Worm (Caenorhabditis elegans) whole organism, L4 larva: ENCODE measurements around the gene F59B10.2.

Source experiments
- D1046.2 ChIP-seq: fragments of 200-800 bp; sonication (Bioruptor generic); IDR thresholded peaks from 2 replicates; pipeline ENCODE4 v1.3.6; 2022; ENCODE audit warnings: missing genetic modification characterization, missing compliant biosample characterization
- F10B5.3 ChIP-seq: sonication (generic microtip); optimal IDR thresholded peaks from 2 replicates; lab custom pipeline; 2016; ENCODE audit warnings: mild to moderate bottlenecking, missing genetic modification characterization, missing compliant biosample characterization
- F49E8.2 ChIP-seq: sonication (generic microtip); optimal IDR thresholded peaks from 2 replicates; lab custom pipeline; 2016; ENCODE audit warnings: missing compliant biosample characterization, mild to moderate bottlenecking, missing genetic modification characterization, borderline replicate concordance
- T26A8.4 ChIP-seq: fragments of 200-800 bp; sonication (Bioruptor generic); IDR thresholded peaks from 2 replicates; pipeline ENCODE4 v1.3.6; 2022; ENCODE audit warnings: missing genetic modification characterization, missing compliant biosample characterization
- Y105C5A.15 ChIP-seq: fragments of 200-800 bp; sonication (Bioruptor generic); IDR thresholded peaks from 2 replicates; pipeline ENCODE4 v1.3.6; 2022; ENCODE audit warnings: missing genetic modification characterization, missing compliant biosample characterization
- Y5F2A.4 ChIP-seq: fragments of 200-800 bp; sonication (Bioruptor generic); optimal IDR thresholded peaks from 2 replicates; lab custom pipeline; 2018; ENCODE audit warnings: mild to moderate bottlenecking, missing genetic modification characterization, missing compliant biosample characterization
- ZK337.2 ChIP-seq: fragments of 200-800 bp; sonication (Bioruptor generic); IDR thresholded peaks from 2 replicates; pipeline ENCODE4 v1.3.6; 2022; ENCODE audit warnings: missing genetic modification reagents, missing genetic modification characterization, missing compliant biosample characterization
- aly-2 ChIP-seq: sonication (generic microtip); optimal IDR thresholded peaks from 2 replicates; lab custom pipeline; 2018; ENCODE audit warnings: missing biosample characterization, missing genetic modification characterization
- ama-1 ChIP-seq: fragments of 150-350 bp; optimal IDR thresholded peaks from 2 replicates; lab custom pipeline; 2014; ENCODE audit warnings: inconsistent platforms, mixed read lengths
- attf-4 ChIP-seq: sonication (generic microtip); optimal IDR thresholded peaks from 3 replicates; lab custom pipeline; 2017; ENCODE audit warnings: missing biosample characterization, missing genetic modification characterization
- ceh-28 ChIP-seq: fragments of 150-350 bp; optimal IDR thresholded peaks from 2 replicates; lab custom pipeline; 2014; ENCODE audit warnings: missing biosample characterization, missing genetic modification reagents, missing genetic modification characterization
- ceh-44 ChIP-seq: fragments of 200-800 bp; sonication (Bioruptor generic); IDR thresholded peaks from 2 replicates; pipeline ENCODE4 v1.3.6; 2022; ENCODE audit warnings: missing genetic modification reagents, missing genetic modification characterization, missing compliant biosample characterization
- ceh-62 ChIP-seq: sonication (generic microtip); optimal IDR thresholded peaks from 2 replicates; lab custom pipeline; 2017; ENCODE audit warnings: missing biosample characterization, missing genetic modification characterization
- ces-1 ChIP-seq: fragments of 150-350 bp; sonication (generic microtip); optimal IDR thresholded peaks from 4 replicates; lab custom pipeline; 2014; ENCODE audit warnings: missing biosample characterization, missing genetic modification reagents, missing genetic modification characterization
- ctbp-1 ChIP-seq: fragments of 200-800 bp; sonication (Bioruptor generic); IDR thresholded peaks from 2 replicates; pipeline ENCODE4 v1.3.6; 2022; ENCODE audit warnings: missing genetic modification reagents, missing genetic modification characterization, missing compliant biosample characterization
- daf-8 ChIP-seq: fragments of 200-800 bp; sonication (Bioruptor generic); IDR thresholded peaks from 2 replicates; pipeline ENCODE4 v1.3.6; 2022; ENCODE audit warnings: missing genetic modification characterization, missing compliant biosample characterization
- dmd-9 ChIP-seq: fragments of 200-800 bp; sonication (Bioruptor generic); IDR thresholded peaks from 2 replicates; pipeline ENCODE4 v1.3.6; 2022; ENCODE audit warnings: missing genetic modification reagents, missing genetic modification characterization, missing compliant biosample characterization
- dpl-1 ChIP-seq: fragments of 150-350 bp; optimal IDR thresholded peaks from 2 replicates; lab custom pipeline; 2014; ENCODE audit warnings: missing biosample characterization, missing genetic modification reagents, missing genetic modification characterization
- duxl-1 ChIP-seq: sonication (generic microtip); optimal IDR thresholded peaks from 2 replicates; lab custom pipeline; 2016; ENCODE audit warnings: mild to moderate bottlenecking, missing genetic modification characterization, moderate library complexity, missing compliant biosample characterization; ENCODE audit not compliant: poor library complexity
- egl-43 ChIP-seq: fragments of 200-800 bp; sonication (Bioruptor generic); IDR thresholded peaks from 2 replicates; pipeline ENCODE4 v1.3.6; 2022; ENCODE audit warnings: missing genetic modification reagents, missing genetic modification characterization, missing compliant biosample characterization
- fkh-10 ChIP-seq: fragments of 150-350 bp; optimal IDR thresholded peaks from 2 replicates; lab custom pipeline; 2014; ENCODE audit warnings: missing biosample characterization, missing genetic modification reagents, missing genetic modification characterization
- hmg-1.1 ChIP-seq: fragments of 200-800 bp; sonication (Bioruptor generic); IDR thresholded peaks from 2 replicates; pipeline ENCODE4 v1.3.6; 2022; ENCODE audit warnings: missing genetic modification reagents, missing genetic modification characterization, missing compliant biosample characterization
- jun-1 ChIP-seq: fragments of 150-350 bp; optimal IDR thresholded peaks from 2 replicates; lab custom pipeline; 2014; ENCODE audit warnings: missing biosample characterization, missing genetic modification reagents, missing genetic modification characterization
- lim-7 ChIP-seq: fragments of 200-800 bp; sonication (Bioruptor generic); IDR thresholded peaks from 2 replicates; pipeline ENCODE4 v1.3.6; 2022; ENCODE audit warnings: missing genetic modification characterization, missing compliant biosample characterization
- lin-15B ChIP-seq: fragments of 150-350 bp; sonication (generic microtip); optimal IDR thresholded peaks from 3 replicates; lab custom pipeline; 2014; ENCODE audit warnings: missing biosample characterization, missing genetic modification characterization
- lin-38 ChIP-seq: fragments of 200-800 bp; sonication (Bioruptor generic); IDR thresholded peaks from 2 replicates; pipeline ENCODE4 v1.3.6; 2022; ENCODE audit warnings: missing genetic modification reagents, missing genetic modification characterization, missing compliant biosample characterization
- madf-5 ChIP-seq, 2 experiments: fragments of 200-800 bp; sonication (Bioruptor generic); IDR thresholded peaks; 2 replicates each; pipeline ENCODE4 v1.3.6; 2022; ENCODE audit warnings: missing compliant biosample characterization in 2 of 2, missing genetic modification characterization in 2 of 2
- madf-9 ChIP-seq: fragments of 200-800 bp; sonication (Bioruptor generic); conservative IDR thresholded peaks from 2 replicates; pipeline ENCODE4 v1.3.6; 2022; ENCODE audit warnings: missing genetic modification reagents, missing genetic modification characterization, missing compliant biosample characterization
- mdl-1 ChIP-seq, 2 experiments: fragments of 150-350 bp in 1 of 2; sonication (generic microtip) in 1 of 2; optimal IDR thresholded peaks; 2 replicates each; lab custom pipeline; 2014 to 2017; ENCODE audit warnings: missing biosample characterization in 2 of 2, missing genetic modification characterization in 2 of 2
- mep-1 ChIP-seq: fragments of 150-350 bp; sonication (generic microtip); optimal IDR thresholded peaks from 3 replicates; lab custom pipeline; 2014; ENCODE audit warnings: missing biosample characterization, missing genetic modification characterization
- mes-2 ChIP-seq: sonication (generic microtip); optimal IDR thresholded peaks from 2 replicates; lab custom pipeline; 2016; ENCODE audit warnings: missing genotype, mild to moderate bottlenecking, missing genetic modification characterization, missing compliant biosample characterization; ENCODE audit not compliant: poor library complexity, severe bottlenecking
- nhr-10 ChIP-seq: fragments of 150-350 bp; optimal IDR thresholded peaks from 2 replicates; lab custom pipeline; 2014; ENCODE audit warnings: missing biosample characterization, missing genetic modification characterization
- nhr-11 ChIP-seq: fragments of 150-350 bp; optimal IDR thresholded peaks from 2 replicates; lab custom pipeline; 2014; ENCODE audit warnings: missing biosample characterization, missing genetic modification characterization
- nhr-237 ChIP-seq: sonication (generic microtip); optimal IDR thresholded peaks from 2 replicates; lab custom pipeline; 2017; ENCODE audit warnings: missing biosample characterization, missing genetic modification characterization
- nhr-41 ChIP-seq: fragments of 200-800 bp; sonication (Bioruptor generic); IDR thresholded peaks from 2 replicates; pipeline ENCODE4 v1.3.6; 2022; ENCODE audit warnings: missing genetic modification reagents, missing genetic modification characterization, missing compliant biosample characterization
- nhr-48 ChIP-seq: sonication (generic microtip); optimal IDR thresholded peaks from 2 replicates; lab custom pipeline; 2016; ENCODE audit warnings: mild to moderate bottlenecking, missing genetic modification characterization, missing compliant biosample characterization
- nhr-76 ChIP-seq: fragments of 150-350 bp; optimal IDR thresholded peaks from 2 replicates; lab custom pipeline; 2014; ENCODE audit warnings: missing biosample characterization, missing genetic modification characterization
- pha-4 ChIP-seq, 2 experiments: fragments of 150-350 bp in 1 of 2; fragments of 200-800 bp in 1 of 2; sonication (Bioruptor generic) in 1 of 2; IDR thresholded peaks in 1 of 2; optimal IDR thresholded peaks in 1 of 2; 2 replicates each; pipeline versions ENCODE4 v1.3.6 to Lab custom; 2014 to 2022; ENCODE audit warnings: missing genetic modification characterization in 2 of 2, missing genetic modification reagents in 2 of 2, missing biosample characterization in 1 of 2, missing compliant biosample characterization in 1 of 2
- pqm-1 ChIP-seq: sonication (generic microtip); optimal IDR thresholded peaks from 2 replicates; lab custom pipeline; 2017; ENCODE audit warnings: missing biosample characterization, missing genetic modification characterization
- rbr-2 ChIP-seq: sonication (generic microtip); optimal IDR thresholded peaks from 2 replicates; lab custom pipeline; 2016; ENCODE audit warnings: missing genotype, missing genetic modification characterization, missing compliant biosample characterization
- snpc-1.2 ChIP-seq: fragments of 200-800 bp; sonication (Bioruptor generic); IDR thresholded peaks from 2 replicates; pipeline ENCODE4 v1.3.6; 2022; ENCODE audit warnings: missing genetic modification reagents, missing genetic modification characterization, missing compliant biosample characterization
- spr-1 ChIP-seq: sonication (generic microtip); optimal IDR thresholded peaks from 2 replicates; lab custom pipeline; 2016; ENCODE audit warnings: mild to moderate bottlenecking, missing genetic modification characterization, missing compliant biosample characterization
- spr-3 ChIP-seq: fragments of 200-800 bp; sonication (Bioruptor generic); optimal IDR thresholded peaks from 2 replicates; lab custom pipeline; 2018; ENCODE audit warnings: mild to moderate bottlenecking, missing genetic modification characterization, missing compliant biosample characterization
- tag-97 ChIP-seq: fragments of 200-800 bp; sonication (Bioruptor generic); IDR thresholded peaks from 2 replicates; pipeline ENCODE4 v1.3.6; 2022; ENCODE audit warnings: missing genetic modification characterization, missing compliant biosample characterization
- tra-1 ChIP-seq: fragments of 200-800 bp; sonication (Bioruptor generic); IDR thresholded peaks from 2 replicates; pipeline ENCODE4 v1.3.6; 2022; ENCODE audit warnings: missing genetic modification reagents, missing genetic modification characterization, missing compliant biosample characterization
- unc-130 ChIP-seq: sonication (generic microtip); optimal IDR thresholded peaks from 2 replicates; lab custom pipeline; 2016; ENCODE audit warnings: missing genetic modification reagents, missing genetic modification characterization, missing compliant biosample characterization
- unc-39 ChIP-seq: sonication (generic microtip); optimal IDR thresholded peaks from 2 replicates; lab custom pipeline; 2017; ENCODE audit warnings: missing biosample characterization, missing genetic modification characterization
- vab-7 ChIP-seq: fragments of 200-800 bp; sonication (Bioruptor generic); IDR thresholded peaks from 2 replicates; pipeline ENCODE4 v1.3.6; 2022; ENCODE audit warnings: missing genetic modification reagents, missing genetic modification characterization, missing compliant biosample characterization
- zag-1 ChIP-seq: fragments of 150-350 bp; optimal IDR thresholded peaks from 2 replicates; lab custom pipeline; 2014; ENCODE audit warnings: missing biosample characterization, missing genetic modification characterization
- zfp-3 ChIP-seq: fragments of 200-800 bp; sonication (Bioruptor generic); conservative IDR thresholded peaks from 2 replicates; pipeline ENCODE4 v1.3.6; 2022; ENCODE audit warnings: missing genetic modification reagents, missing genetic modification characterization, missing compliant biosample characterization
- ztf-7 ChIP-seq: fragments of 150-350 bp; optimal IDR thresholded peaks from 2 replicates; lab custom pipeline; 2014; ENCODE audit warnings: missing biosample characterization, missing genetic modification characterization

Gene F59B10.2

ce11 chrII:10502491-10503063, 7.1 kb downstream of the F59B10.2 start, which contains the start of gene myrf-1:
Gene myrf-1 (minus strand): TSS chrII:10502541.
- TF ChIP-seq ceh-44 (GFP tag; lab: Robert Waterston, UW): 0 out of 2 replicates have a peak, but pooled peaks have one; percentile 42
- no peak for TF ChIP-seq aly-2 (tag; lab: Kevin White, UChicago)
- no peak for TF ChIP-seq nhr-76 (tag; lab: Kevin White, UChicago)
- no peak for TF ChIP-seq ceh-62 (tag; lab: Kevin White, UChicago)
- no peak for TF ChIP-seq duxl-1
- peak; percentile 81 for TF ChIP-seq mes-2
- no peak for TF ChIP-seq F49E8.2 (tag; lab: Kevin White, UChicago)
- peak; percentile 91 for TF ChIP-seq egl-43 (GFP tag; lab: Robert Waterston, UW)
- TF ChIP-seq unc-39: no peak
- TF ChIP-seq zfp-3: no peak
- TF ChIP-seq nhr-10 (tag; lab: Kevin White, UChicago): no peak
- peak; percentile 58 for TF ChIP-seq jun-1 (tag; lab: Kevin White, UChicago)
- TF ChIP-seq pha-4 (GFP tag; IDR thresholded peaks at IDR 0.05; lab: Robert Waterston, UW): peak; percentile 85
- peak; percentile 32 for TF ChIP-seq pha-4 (tag; optimal IDR thresholded peaks at IDR 0.05; lab: Kevin White, UChicago)
- TF ChIP-seq spr-1 (tag; lab: Kevin White, UChicago): peak; percentile 74
- peak; percentile 48 for TF ChIP-seq spr-3 (GFP tag; lab: Kevin White, UChicago)
- no peak for TF ChIP-seq ama-1 (lab: Kevin White, UChicago)
- no peak for TF ChIP-seq lin-15B
- TF ChIP-seq Y105C5A.15: no peak
- TF ChIP-seq dpl-1: peak; percentile 49
- 0 out of 4 replicates have a peak, but pooled peaks of 1 of the 2 experiments have one; percentile 73 for TF ChIP-seq madf-5 (GFP tag; IDR thresholded peaks at IDR 0.05; lab: Robert Waterston, UW)
- peak; percentile 94 for TF ChIP-seq hmg-1.1
- no peak for TF ChIP-seq tag-97 (GFP tag; lab: Robert Waterston, UW)
- peak; percentile 7 for TF ChIP-seq fkh-10
- peak; percentile 59 to 92 for TF ChIP-seq mdl-1 (tag; optimal IDR thresholded peaks at IDR 0.05; lab: Kevin White, UChicago)
- TF ChIP-seq vab-7 (GFP tag; lab: Robert Waterston, UW): peak; percentile 64; the same call in 1 of the 2 replicates
- TF ChIP-seq snpc-1.2 (GFP tag; lab: Robert Waterston, UW): no peak
- TF ChIP-seq D1046.2 (GFP tag; lab: Robert Waterston, UW): no peak
- TF ChIP-seq ztf-7 (tag; lab: Kevin White, UChicago): peak; percentile 36
- TF ChIP-seq lim-7 (GFP tag; lab: Robert Waterston, UW): 0 out of 2 replicates have a peak, but pooled peaks have one; percentile 46
- TF ChIP-seq F10B5.3 (tag; lab: Kevin White, UChicago): peak; percentile 55
- no peak for TF ChIP-seq zag-1 (tag; lab: Kevin White, UChicago)
- peak; percentile 78 for TF ChIP-seq nhr-48 (tag; lab: Kevin White, UChicago)
- TF ChIP-seq nhr-41: peak; percentile 99
- no peak for TF ChIP-seq ces-1 (GFP tag; lab: Kevin White, UChicago)
- TF ChIP-seq ZK337.2 (GFP tag; lab: Robert Waterston, UW): no peak
- peak; percentile 73; the same call in 1 of the 2 replicates for TF ChIP-seq tra-1 (GFP tag; lab: Robert Waterston, UW)
- no peak for TF ChIP-seq attf-4 (tag; lab: Kevin White, UChicago)
- TF ChIP-seq mep-1 (tag; lab: Kevin White, UChicago): peak; percentile 91
- peak; percentile 91 for TF ChIP-seq ctbp-1 (GFP tag; lab: Robert Waterston, UW)
- 0 out of 2 replicates have a peak, but pooled peaks have one; percentile 31 for TF ChIP-seq dmd-9 (GFP tag; lab: Robert Waterston, UW)
- peak; percentile 92 for TF ChIP-seq rbr-2 (tag; lab: Kevin White, UChicago)
- no peak for TF ChIP-seq Y5F2A.4 (GFP tag; lab: Kevin White, UChicago)
- TF ChIP-seq nhr-237: no peak
- no peak; the same call in 1 of the 2 replicates for TF ChIP-seq madf-9 (GFP tag; lab: Robert Waterston, UW)
- TF ChIP-seq nhr-11: peak; percentile 95
- TF ChIP-seq unc-130: no peak
- peak; percentile 90 for TF ChIP-seq T26A8.4 (GFP tag; lab: Robert Waterston, UW)
- no peak for TF ChIP-seq daf-8
- TF ChIP-seq pqm-1 (tag; lab: Kevin White, UChicago): peak; percentile 19
- TF ChIP-seq ceh-28 (tag; lab: Kevin White, UChicago): no peak
- peak; percentile 63 for TF ChIP-seq lin-38
